Worm (Caenorhabditis elegans) whole organism, dauer: ENCODE data around the gene F40F8.4.

Experiments used
- unc-62 ChIP-seq: sonication (generic microtip); optimal IDR thresholded peaks from 2 replicates; lab custom pipeline; 2017; ENCODE audit warnings: missing biosample characterization, missing genetic modification reagents, missing genetic modification characterization

The F40F8.4 gene

DNA sequence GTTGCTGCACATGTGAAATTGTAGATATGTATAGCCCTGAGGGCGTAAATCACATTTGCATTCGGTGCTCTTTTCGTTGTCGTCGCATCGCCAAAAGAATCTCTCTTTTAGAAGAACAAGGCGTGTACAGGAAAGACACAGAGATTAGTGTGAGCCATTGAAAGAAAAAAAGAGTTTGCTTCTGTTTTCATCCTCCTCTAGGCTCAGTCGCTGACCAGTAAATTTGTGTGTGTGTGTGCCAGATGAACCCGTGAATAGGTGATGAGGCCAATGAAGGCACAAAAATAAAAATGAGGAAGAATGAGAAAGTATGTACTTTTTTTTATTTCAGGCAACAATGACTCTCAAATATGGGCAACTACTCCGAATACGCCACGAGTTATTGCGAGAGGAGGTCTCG, 27.6 kb downstream of the F40F8.4 start, which contains the start of gene mat-2:
Gene mat-2, plus strand, starts transcription at position 301 of the 400 bp plus-strand sequence.
- TF ChIP-seq unc-62 = no peak

DNA sequence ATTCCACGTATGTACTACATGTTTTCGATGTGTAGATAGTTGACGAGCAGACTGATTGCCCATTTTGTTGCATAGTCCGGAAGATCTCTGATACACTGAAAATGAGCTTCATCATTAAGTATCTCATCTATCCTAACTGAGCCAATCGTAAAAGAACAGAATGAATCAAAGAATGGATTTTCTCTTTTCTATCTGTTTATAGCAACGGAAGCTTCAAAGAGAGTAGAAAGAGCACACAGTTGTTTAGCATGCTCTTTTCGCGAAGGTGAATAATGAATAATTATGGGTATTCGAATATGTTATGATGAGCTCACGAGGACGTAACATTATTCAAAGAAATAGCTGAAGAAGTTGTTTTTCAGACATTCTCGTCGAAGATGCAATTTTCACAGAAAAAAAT, 28.9 kb downstream of the F40F8.4 start, which contains the start of gene glb-4:
Gene glb-4, minus strand, starts transcription at position 101 of the 400 bp plus-strand sequence.
- TF ChIP-seq unc-62 = no peak

DNA sequence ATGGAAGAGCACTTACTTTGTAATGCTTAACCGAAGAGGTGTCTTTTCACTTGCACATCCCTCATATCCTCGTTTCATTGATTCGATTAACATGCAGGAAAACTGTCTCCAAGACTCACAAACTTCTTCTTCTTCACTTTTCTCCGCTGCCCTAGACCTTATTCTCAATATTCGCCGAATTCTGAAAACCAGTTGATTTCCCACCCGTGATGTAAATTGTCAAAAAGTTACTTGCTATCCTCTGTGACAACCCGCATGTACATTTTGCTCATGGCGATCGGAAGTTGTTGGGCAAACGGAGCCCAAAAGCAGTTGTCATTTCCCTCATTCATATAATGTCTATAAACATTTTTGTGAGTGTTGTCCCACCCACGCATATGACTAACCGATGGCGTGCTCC, 29.6 kb downstream of the F40F8.4 start:
- no peak for TF ChIP-seq unc-62

DNA sequence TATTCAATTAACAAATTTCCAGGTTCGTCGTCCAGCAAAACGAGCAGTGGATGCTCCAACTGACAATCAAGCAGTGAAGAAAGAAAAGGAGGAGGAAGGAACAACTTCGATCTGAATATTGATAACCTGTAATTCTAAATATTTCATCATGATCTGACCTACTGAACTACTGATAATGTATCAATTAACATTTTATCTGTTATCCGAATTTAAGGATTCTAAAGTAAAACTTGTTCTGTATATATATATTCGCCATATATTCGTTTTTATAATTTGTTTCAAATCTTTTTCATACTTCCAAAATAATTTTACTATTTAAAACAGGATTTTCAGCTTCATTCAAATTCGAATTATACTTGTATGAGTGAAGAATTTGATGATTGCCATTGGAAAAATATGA, 32.2 kb downstream of the F40F8.4 start, which contains the start of gene apc-17:
Gene apc-17, plus strand, starts transcription at position 301 of the 400 bp plus-strand sequence.
- TF ChIP-seq unc-62 = no peak

DNA sequence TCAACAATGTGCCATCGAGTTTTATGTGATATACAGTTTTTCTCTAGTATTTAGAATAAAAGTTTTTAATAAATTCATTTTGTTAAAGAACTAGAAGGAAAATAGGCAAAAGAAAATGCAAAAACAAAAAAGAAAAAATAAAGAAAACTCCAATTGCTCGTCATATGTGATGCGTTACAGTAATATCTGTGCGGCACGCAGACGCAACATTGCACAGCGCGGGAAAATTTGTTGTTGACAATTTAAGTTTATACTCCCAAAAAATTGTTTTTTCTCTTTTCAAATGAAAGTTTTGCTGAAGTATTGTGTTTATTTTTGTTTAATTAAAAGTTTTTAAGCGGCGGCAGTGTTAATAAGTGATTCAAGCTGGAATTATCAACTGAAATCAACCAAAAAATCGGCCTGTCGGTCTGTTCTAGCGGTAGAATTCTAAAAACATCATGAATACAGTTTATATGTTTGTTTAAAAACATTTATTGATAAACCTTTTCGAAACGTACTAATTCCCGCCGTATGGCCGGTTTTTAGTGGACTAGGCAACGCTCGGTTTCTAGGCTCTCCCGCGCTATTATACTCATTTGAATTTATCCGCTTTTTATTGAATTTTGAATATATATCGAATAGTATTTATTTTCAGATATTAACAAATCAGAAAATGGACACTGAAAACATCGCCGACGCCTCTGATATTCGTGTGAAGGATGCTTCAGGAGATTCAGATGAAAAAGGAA, 33.9 kb downstream of the F40F8.4 start, which contains the start of gene nasp-1:
Gene nasp-1, plus strand, starts transcription at position 632 of the 731 bp plus-strand sequence.
- TF ChIP-seq unc-62 = no peak

DNA sequence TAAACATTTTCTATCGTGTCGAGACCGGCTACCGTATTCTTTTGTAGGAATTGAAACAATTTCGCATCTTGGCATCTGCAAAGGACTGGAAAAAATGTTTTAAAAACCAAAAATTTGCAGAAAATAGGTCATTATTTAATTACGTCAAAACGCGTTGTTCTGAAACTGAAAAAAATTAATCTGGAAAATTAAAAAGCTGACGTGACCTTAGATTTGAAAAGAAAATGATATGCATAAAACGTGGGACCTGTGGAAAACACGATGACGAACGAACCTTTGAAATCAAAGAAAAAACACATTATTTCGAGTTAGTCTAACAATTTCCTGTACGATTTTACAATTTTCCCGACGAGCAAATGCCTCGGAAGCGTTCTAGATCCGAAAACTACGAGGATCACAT, 35.9 kb downstream of the F40F8.4 start, which contains the start of gene C09H10.9:
Gene C09H10.9, plus strand, starts transcription at position 301 of the 400 bp plus-strand sequence.
- no peak for TF ChIP-seq unc-62

DNA sequence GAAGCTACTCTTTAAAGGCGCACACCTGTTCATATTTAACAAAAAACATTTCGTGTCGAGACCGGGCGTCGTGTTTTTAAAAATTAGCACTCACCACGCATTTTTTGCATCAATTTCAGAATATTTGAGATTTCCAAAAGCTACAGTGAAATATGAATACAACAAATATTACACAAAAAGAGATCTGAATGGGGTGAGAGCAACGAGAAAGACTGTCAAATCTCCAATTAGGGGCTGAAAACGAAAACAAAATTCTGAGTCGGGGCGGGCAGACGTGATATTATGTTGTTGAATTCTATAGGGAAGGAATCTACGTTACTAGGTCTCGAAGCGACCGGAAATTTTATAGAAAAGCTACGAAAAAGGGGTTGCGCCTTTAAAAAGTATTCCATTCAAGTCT, 36.4 kb downstream of the F40F8.4 start, which contains the start of gene C09H10.5:
Gene C09H10.5, minus strand, starts transcription at position 101 of the 400 bp plus-strand sequence.
- no peak for TF ChIP-seq unc-62

DNA sequence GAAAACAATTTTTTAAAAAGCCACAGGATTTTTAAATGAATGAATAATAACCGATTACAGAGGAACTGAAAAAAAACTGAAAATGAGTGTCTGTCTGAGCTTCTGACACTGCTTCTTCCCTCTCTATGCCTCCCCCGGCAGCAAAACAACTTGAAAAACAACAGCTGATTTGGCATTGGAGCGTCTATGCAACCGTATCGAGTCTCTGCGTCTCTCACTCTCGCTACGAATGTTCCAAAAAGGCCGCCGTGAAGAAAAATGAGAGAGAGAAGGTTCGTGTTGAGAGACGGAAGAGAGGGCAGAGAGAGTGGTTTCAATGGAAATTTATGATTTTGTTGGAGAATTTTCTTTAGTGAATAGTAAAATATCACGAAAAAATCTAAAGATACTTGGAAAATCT, 37.0 kb downstream of the F40F8.4 start:
- no peak for TF ChIP-seq unc-62

DNA sequence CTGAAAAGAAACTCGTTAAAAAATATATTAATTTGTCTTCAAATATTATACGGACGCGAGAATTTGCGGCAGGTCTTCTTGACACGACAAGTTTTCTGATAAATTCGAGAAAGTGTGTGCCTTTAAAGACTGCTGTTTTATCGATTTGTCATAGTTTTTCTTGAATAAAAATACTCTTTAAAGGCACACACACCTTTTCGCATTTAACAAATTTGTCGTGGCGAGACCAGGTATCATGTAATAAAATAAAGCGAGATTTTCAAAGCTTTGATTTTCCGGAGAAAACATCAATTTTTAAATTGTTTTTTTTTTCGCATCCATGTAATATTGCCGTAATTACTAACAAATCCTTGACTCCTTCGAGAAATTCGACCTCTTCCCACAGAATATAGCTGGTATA, 38.9 kb downstream of the F40F8.4 start:
- TF ChIP-seq unc-62 = no peak

DNA sequence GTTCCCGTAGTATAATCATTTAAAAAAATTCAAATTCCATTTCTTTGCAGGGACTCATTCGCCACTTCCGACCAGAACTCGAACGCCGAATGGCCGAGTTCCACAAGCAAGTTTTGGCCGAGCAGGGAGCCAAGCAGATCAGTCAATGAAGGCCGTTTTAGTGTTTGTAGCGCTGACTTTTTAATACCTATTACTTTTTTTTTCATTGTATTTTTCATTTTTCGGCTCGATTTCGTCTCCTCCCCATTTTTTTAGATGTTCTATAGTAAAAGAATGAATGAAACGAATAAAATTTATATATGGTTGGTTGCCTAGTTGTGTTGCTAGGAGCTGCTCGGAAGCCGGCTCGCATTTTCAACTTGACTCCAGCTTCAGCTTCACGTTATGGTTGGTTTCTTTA, 40.2 kb downstream of the F40F8.4 start, which contains the start of gene C09H10.4:
Gene C09H10.4, plus strand, starts transcription at position 301 of the 400 bp plus-strand sequence.
- TF ChIP-seq unc-62 = no peak

DNA sequence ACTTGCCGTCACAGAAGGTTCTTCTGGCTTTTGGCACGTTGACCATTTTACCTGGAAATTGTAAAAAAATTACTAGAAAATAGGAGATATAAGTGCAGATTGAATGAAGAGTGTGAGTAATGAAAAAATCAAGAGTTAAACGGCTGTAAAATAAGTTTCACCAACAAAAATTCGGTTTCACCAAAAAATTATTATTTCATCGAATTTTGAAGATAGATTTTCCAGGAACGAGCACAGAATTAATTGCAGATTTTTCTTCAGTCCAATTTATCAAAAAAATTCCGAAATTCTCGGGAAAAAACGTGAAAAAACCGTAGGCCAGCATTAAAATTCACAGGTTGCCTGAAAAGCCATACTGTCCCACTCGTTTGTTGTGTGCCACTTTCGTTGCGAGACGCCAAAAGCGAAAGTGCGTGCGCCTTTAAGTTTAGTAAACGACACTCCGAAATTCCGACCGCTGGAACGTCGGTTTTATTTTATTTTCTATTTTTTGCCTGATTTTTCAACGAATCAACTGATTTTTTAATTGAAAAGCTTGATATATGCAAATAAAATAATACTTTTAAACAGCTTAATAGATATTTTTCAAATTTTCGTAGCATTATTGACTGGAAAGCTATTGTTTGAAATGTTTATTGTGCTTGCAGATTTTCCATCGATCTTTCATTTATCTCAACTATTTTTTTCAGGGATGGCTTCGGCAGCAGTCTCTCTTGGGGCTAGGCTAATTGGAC, 42.7 kb downstream of the F40F8.4 start, which contains the start of the genes rpl-36.A and nuo-1:
Gene rpl-36.A, minus strand, starts transcription at position 51 of the 734 bp plus-strand sequence.
Gene nuo-1, plus strand, starts transcription at position 684 of the 734 bp plus-strand sequence.
- TF ChIP-seq unc-62 = no peak

DNA sequence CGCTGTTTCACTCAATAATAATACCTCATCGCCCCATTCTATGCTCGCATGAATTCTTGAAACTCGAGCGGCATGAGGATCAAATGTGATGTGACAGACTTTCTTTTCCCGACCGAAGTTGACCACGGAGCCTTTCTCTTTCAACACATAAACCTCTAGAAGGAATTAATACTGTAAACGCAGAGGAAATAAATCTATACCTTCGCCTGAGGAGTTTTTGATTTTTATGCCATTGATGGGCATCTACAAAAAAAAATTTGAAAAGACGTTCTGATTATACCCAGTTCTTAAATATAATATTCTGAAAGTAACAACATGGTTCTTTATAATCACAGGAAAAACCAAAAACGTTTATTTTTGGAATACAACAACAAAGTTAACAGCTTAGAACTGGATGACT, 43.8 kb downstream of the F40F8.4 start, which contains the start of gene nbs-1:
Gene nbs-1, minus strand, starts transcription at position 246 of the 400 bp plus-strand sequence.
- no peak for TF ChIP-seq unc-62

DNA sequence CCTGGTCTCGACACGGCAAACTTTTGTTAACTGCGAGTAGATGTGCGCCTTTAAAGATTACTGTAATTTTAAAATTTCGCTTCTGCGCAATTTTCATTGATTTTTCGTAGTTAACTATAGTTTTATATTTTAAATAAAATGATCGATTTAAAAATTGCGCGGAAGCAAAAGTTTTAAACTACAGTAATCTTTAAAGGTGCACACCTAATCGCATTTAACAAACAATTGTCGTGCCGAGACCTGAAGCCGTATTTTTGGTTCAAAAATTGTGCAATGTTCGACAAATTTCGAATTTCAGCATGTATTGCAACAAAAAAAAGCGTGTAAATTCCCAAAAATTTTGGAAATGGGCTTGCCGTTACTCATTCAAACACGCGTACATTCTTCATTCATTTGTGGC, 45.6 kb downstream of the F40F8.4 start:
- no peak for TF ChIP-seq unc-62

DNA sequence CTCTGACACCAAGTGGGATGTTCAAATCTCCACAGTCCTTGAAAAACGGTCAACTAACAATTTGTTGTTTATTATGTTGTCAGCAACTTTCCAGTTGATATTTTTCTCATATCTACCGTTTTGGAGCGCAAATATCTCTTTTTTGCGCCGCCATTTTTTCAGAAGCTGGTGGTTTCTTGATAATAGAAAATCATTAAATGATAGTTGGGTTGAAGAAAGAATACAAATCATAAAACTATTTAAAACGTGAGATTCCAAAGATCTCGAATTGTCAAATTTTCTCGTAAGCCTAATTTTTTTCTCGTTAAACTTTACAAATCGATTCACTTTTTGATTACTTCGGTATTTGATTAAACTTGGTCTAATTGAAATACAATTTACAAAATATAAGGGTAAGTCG, 47.6 kb downstream of the F40F8.4 start, which contains the start of gene rpl-42:
Gene rpl-42, plus strand, starts transcription at position 301 of the 400 bp plus-strand sequence.
- TF ChIP-seq unc-62 = no peak

DNA sequence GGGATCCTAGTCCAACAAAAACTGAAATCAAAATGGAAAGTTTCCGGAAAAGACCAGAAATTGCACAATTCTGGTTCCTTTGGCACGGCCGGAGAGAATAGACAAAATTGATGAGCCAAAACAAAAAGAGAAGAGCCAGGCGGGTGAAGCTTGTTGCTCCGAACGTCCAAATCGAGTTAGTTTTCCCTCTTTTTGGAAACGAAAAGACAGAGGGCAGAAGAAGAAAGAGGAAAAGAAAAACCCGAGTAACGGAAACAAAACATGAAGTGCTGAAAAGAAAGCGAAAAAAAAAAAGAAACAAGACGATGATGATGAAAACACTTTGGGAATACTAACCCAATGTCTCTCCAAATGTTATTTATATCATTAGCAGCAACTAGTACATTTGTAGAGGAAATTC, 48.5 kb downstream of the F40F8.4 start:
- TF ChIP-seq unc-62 = no peak
